Worm (Caenorhabditis elegans) whole organism, mixed stage, embryonic: ENCODE results near the gene agt-2.

Experiments used
- blmp-1 ChIP-seq: fragments of 150-350 bp; optimal IDR thresholded peaks from 2 replicates; lab custom pipeline; 2014; ENCODE audit warnings: missing biosample characterization, missing genetic modification characterization
- elt-1 ChIP-seq: sonication (generic microtip); optimal IDR thresholded peaks from 2 replicates; lab custom pipeline; 2017; ENCODE audit warnings: missing genetic modification characterization, mild to moderate bottlenecking, missing compliant biosample characterization, antibody characterized with exemption, moderate library complexity, borderline replicate concordance; ENCODE audit not compliant: insufficient read depth
- lin-32 ChIP-seq: fragments of 200-800 bp; sonication (Bioruptor generic); optimal IDR thresholded peaks from 2 replicates; lab custom pipeline; 2018; ENCODE audit warnings: mild to moderate bottlenecking, missing genetic modification characterization, missing compliant biosample characterization
- mls-2 ChIP-seq: sonication (generic microtip); optimal IDR thresholded peaks from 2 replicates; lab custom pipeline; 2016; ENCODE audit warnings: mild to moderate bottlenecking, missing genetic modification characterization, moderate library complexity, missing compliant biosample characterization
- nhr-76 ChIP-seq: sonication (generic microtip); optimal IDR thresholded peaks from 2 replicates; lab custom pipeline; 2017; ENCODE audit warnings: missing biosample characterization, missing genetic modification characterization
- snpc-4 ChIP-seq: fragments of 150-350 bp; optimal IDR thresholded peaks from 2 replicates; lab custom pipeline; 2014; ENCODE audit warnings: missing biosample characterization, missing genetic modification characterization
- ztf-11 ChIP-seq: fragments of 150-350 bp; optimal IDR thresholded peaks from 2 replicates; lab custom pipeline; 2014; ENCODE audit warnings: missing biosample characterization, missing genetic modification characterization

- TF ChIP-seq lin-32 (GFP tag; lab: Kevin White, UChicago) (no peak), nhr-76 (tag; lab: Kevin White, UChicago) (no peak), mls-2 (tag; lab: Kevin White, UChicago) (no peak), snpc-4 (tag; lab: Kevin White, UChicago) (no peak), ztf-11 (no peak), blmp-1 (tag; lab: Kevin White, UChicago) (no peak), elt-1 (tag; lab: Kevin White, UChicago) (no peak)
These were observed 50.8 kb downstream of the agt-2 start, which contains the start of gene vhp-1 for ce11 chrII:5322732-5323326.
